Worm (Caenorhabditis elegans) whole organism, late embryonic: Measurements from ENCODE around the gene unc-10.

Source experiments
- elt-2 ChIP-seq: sonication (generic microtip); optimal IDR thresholded peaks from 2 replicates; lab custom pipeline; 2016; ENCODE audit warnings: missing genetic modification reagents, missing genetic modification characterization, missing compliant biosample characterization
- unc-3 ChIP-seq, 2 experiments: fragments of 200-800 bp in 1 of 2; sonication (Bioruptor generic) in 1 of 2; sonication (generic microtip) in 1 of 2; conservative IDR thresholded peaks in 1 of 2; optimal IDR thresholded peaks in 1 of 2; 2 replicates each; pipeline versions ENCODE4 v1.3.6 to Lab custom; 2016 to 2022; ENCODE audit warnings: missing compliant biosample characterization in 2 of 2, missing genetic modification characterization in 2 of 2, missing genetic modification reagents in 1 of 2

DNA sequence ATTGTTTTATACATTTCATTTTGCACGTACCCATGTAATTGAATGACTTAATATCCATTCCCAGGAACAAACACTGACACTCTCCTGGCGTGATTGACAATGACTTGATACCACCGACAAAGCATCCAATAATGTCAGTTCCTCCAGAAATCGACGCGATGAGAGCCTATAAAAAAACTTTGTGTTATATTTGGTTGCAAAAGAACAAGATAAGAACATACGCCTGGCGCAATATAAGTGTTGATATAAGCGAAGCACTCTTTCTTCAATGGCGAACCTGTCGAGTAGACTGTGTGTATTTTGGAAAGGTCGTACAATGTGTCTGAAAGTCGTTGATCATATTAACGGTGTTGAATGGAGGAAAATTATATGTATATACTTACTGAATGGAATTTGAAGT lies 23.0 kb upstream of the unc-10 start:
- TF ChIP-seq elt-2 (no peak), unc-3 (GFP tag; conservative IDR thresholded peaks at IDR 0.05; lab: Robert Waterston, UW) (no peak), unc-3 (tag; optimal IDR thresholded peaks at IDR 0.05; lab: Kevin White, UChicago) (no peak)
